Worm (Caenorhabditis elegans) whole organism, young adult: Measurements from ENCODE around the gene M106.8.

Source experiments
- B0019.2 ChIP-seq: fragments of 200-800 bp; sonication (Bioruptor generic); conservative IDR thresholded peaks from 2 replicates; pipeline ENCODE4 v1.3.6; 2022; ENCODE audit warnings: missing genetic modification reagents, missing genetic modification characterization, missing compliant biosample characterization
- B0035.1 ChIP-seq: sonication (generic microtip); optimal IDR thresholded peaks from 2 replicates; lab custom pipeline; 2016; ENCODE audit warnings: missing genetic modification characterization, mild to moderate bottlenecking, missing compliant biosample characterization, missing genotype, missing genetic modification reagents
- B0261.1 ChIP-seq: sonication (generic microtip); optimal IDR thresholded peaks from 2 replicates; lab custom pipeline; 2016; ENCODE audit warnings: mild to moderate bottlenecking, missing genetic modification characterization, moderate library complexity, missing compliant biosample characterization
- C06A6.2 ChIP-seq: fragments of 200-800 bp; sonication (Bioruptor generic); conservative IDR thresholded peaks from 2 replicates; pipeline ENCODE4 v1.3.6; 2022; ENCODE audit warnings: missing genetic modification characterization, missing compliant biosample characterization
- C17E4.6 ChIP-seq: fragments of 200-800 bp; sonication (Bioruptor generic); IDR thresholded peaks from 2 replicates; pipeline ENCODE4 v1.3.6; 2022; ENCODE audit warnings: missing genetic modification reagents, missing genetic modification characterization, missing compliant biosample characterization
- F22D6.2 ChIP-seq: sonication (generic microtip); optimal IDR thresholded peaks from 2 replicates; lab custom pipeline; 2016; ENCODE audit warnings: mild to moderate bottlenecking, missing genetic modification characterization, missing compliant biosample characterization
- F33H1.4 ChIP-seq: fragments of 200-800 bp; sonication (Bioruptor generic); IDR thresholded peaks from 2 replicates; pipeline ENCODE4 v1.3.6; 2022; ENCODE audit warnings: missing genetic modification reagents, missing genetic modification characterization, missing compliant biosample characterization
- T07F8.4 ChIP-seq: sonication (generic microtip); optimal IDR thresholded peaks from 2 replicates; lab custom pipeline; 2016; ENCODE audit warnings: mild to moderate bottlenecking, missing genetic modification characterization, moderate library complexity, missing compliant biosample characterization
- Y53F4B.3 ChIP-seq: fragments of 200-800 bp; sonication (Bioruptor generic); IDR thresholded peaks from 2 replicates; pipeline ENCODE4 v1.3.6; 2022; ENCODE audit warnings: missing genetic modification reagents, missing genetic modification characterization, missing compliant biosample characterization
- Y56A3A.18 ChIP-seq: fragments of 200-800 bp; sonication (Bioruptor generic); IDR thresholded peaks from 2 replicates; pipeline ENCODE4 v1.3.6; 2022; ENCODE audit warnings: missing genetic modification reagents, missing genetic modification characterization, missing compliant biosample characterization
- Y95B8A.8 ChIP-seq: fragments of 200-800 bp; sonication (Bioruptor generic); IDR thresholded peaks from 2 replicates; pipeline ENCODE4 v1.3.6; 2022; ENCODE audit warnings: missing genetic modification reagents, missing genetic modification characterization, missing compliant biosample characterization
- ZK185.1 ChIP-seq: sonication (generic microtip); optimal IDR thresholded peaks from 2 replicates; lab custom pipeline; 2016; ENCODE audit warnings: mild to moderate bottlenecking, missing genetic modification characterization, missing compliant biosample characterization; ENCODE audit not compliant: poor library complexity, severe bottlenecking
- akir-1 ChIP-seq: fragments of 200-800 bp; sonication (Bioruptor generic); optimal IDR thresholded peaks from 2 replicates; lab custom pipeline; 2018; ENCODE audit warnings: mild to moderate bottlenecking, missing genetic modification characterization, moderate library complexity, missing compliant biosample characterization
- ama-1 ChIP-seq, 3 experiments: fragments of 150-350 bp in 1 of 3; sonication (generic microtip) in 2 of 3; optimal IDR thresholded peaks; 2 replicates each; lab custom pipeline; 2014 to 2018; ENCODE audit warnings: missing biosample characterization in 2 of 3, missing genetic modification characterization in 2 of 3, missing genetic modification reagents in 2 of 3
- aptf-2 ChIP-seq: fragments of 200-800 bp; sonication (Bioruptor generic); conservative IDR thresholded peaks from 2 replicates; pipeline ENCODE4 v1.3.6; 2022; ENCODE audit warnings: missing genetic modification reagents, missing genetic modification characterization, missing compliant biosample characterization
- aptf-3 ChIP-seq: fragments of 200-800 bp; sonication (Bioruptor generic); IDR thresholded peaks from 2 replicates; pipeline ENCODE4 v1.3.6; 2022; ENCODE audit warnings: missing genetic modification characterization, missing compliant biosample characterization
- ceh-27 ChIP-seq: fragments of 200-800 bp; sonication (Bioruptor generic); optimal IDR thresholded peaks from 2 replicates; lab custom pipeline; 2018; ENCODE audit warnings: mild to moderate bottlenecking, missing genetic modification characterization, moderate library complexity, missing compliant biosample characterization
- ceh-40 ChIP-seq: fragments of 200-800 bp; sonication (Bioruptor generic); IDR thresholded peaks from 2 replicates; pipeline ENCODE4 v1.3.6; 2022; ENCODE audit warnings: missing genetic modification characterization, missing compliant biosample characterization
- ceh-58 ChIP-seq: fragments of 200-800 bp; sonication (Bioruptor generic); IDR thresholded peaks from 2 replicates; pipeline ENCODE4 v1.3.6; 2022; ENCODE audit warnings: missing genetic modification characterization, missing compliant biosample characterization
- chd-7 ChIP-seq: sonication (generic microtip); optimal IDR thresholded peaks from 2 replicates; lab custom pipeline; 2016; ENCODE audit warnings: mild to moderate bottlenecking, missing genetic modification characterization, moderate library complexity, missing compliant biosample characterization
- egl-18 ChIP-seq: fragments of 200-800 bp; sonication (Bioruptor generic); IDR thresholded peaks from 2 replicates; pipeline ENCODE4 v1.3.6; 2022; ENCODE audit warnings: missing genetic modification reagents, missing genetic modification characterization, missing compliant biosample characterization
- ets-4 ChIP-seq: fragments of 200-800 bp; sonication (Bioruptor generic); optimal IDR thresholded peaks from 2 replicates; lab custom pipeline; 2018; ENCODE audit warnings: mild to moderate bottlenecking, missing genetic modification characterization, missing compliant biosample characterization
- fkh-3 ChIP-seq: sonication (generic microtip); optimal IDR thresholded peaks from 2 replicates; lab custom pipeline; 2016; ENCODE audit warnings: mild to moderate bottlenecking, missing genetic modification characterization, missing compliant biosample characterization
- gei-17 ChIP-seq: fragments of 200-800 bp; sonication (Bioruptor generic); optimal IDR thresholded peaks from 2 replicates; lab custom pipeline; 2018; ENCODE audit warnings: mild to moderate bottlenecking, missing genetic modification characterization, missing compliant biosample characterization
- him-1 ChIP-seq: sonication (generic microtip); optimal IDR thresholded peaks from 2 replicates; lab custom pipeline; 2016; ENCODE audit warnings: missing genotype, missing genetic modification reagents, missing genetic modification characterization, missing compliant biosample characterization
- hmg-1.2 ChIP-seq: fragments of 200-800 bp; sonication (Bioruptor generic); IDR thresholded peaks from 2 replicates; pipeline ENCODE4 v1.3.6; 2022; ENCODE audit warnings: missing genetic modification reagents, missing genetic modification characterization, missing compliant biosample characterization
- hsf-1 ChIP-seq: fragments of 200-800 bp; sonication (Bioruptor generic); IDR thresholded peaks from 2 replicates; pipeline ENCODE4 v1.3.6; 2022; ENCODE audit warnings: missing genetic modification reagents, missing genetic modification characterization, missing compliant biosample characterization
- lag-1 ChIP-seq: fragments of 200-800 bp; sonication (Bioruptor generic); IDR thresholded peaks from 2 replicates; pipeline ENCODE4 v1.3.6; 2022; ENCODE audit warnings: missing genetic modification reagents, missing genetic modification characterization, missing compliant biosample characterization
- let-526 ChIP-seq: fragments of 200-800 bp; sonication (Bioruptor generic); IDR thresholded peaks from 2 replicates; pipeline ENCODE4 v1.3.6; 2022; ENCODE audit warnings: missing genetic modification reagents, missing genetic modification characterization, missing compliant biosample characterization
- mcd-1 ChIP-seq: fragments of 200-800 bp; sonication (Bioruptor generic); IDR thresholded peaks from 2 replicates; pipeline ENCODE4 v1.3.6; 2022; ENCODE audit warnings: missing genetic modification reagents, missing genetic modification characterization, missing compliant biosample characterization
- mel-28 ChIP-seq: sonication (generic microtip); optimal IDR thresholded peaks from 2 replicates; lab custom pipeline; 2016; ENCODE audit warnings: borderline replicate concordance, mild to moderate bottlenecking, missing genetic modification characterization, missing compliant biosample characterization
- nfyb-1 ChIP-seq: fragments of 200-800 bp; sonication (Bioruptor generic); IDR thresholded peaks from 2 replicates; pipeline ENCODE4 v1.3.6; 2022; ENCODE audit warnings: missing genetic modification reagents, missing genetic modification characterization, missing compliant biosample characterization
- nhr-27 ChIP-seq: fragments of 200-800 bp; sonication (Bioruptor generic); optimal IDR thresholded peaks from 2 replicates; lab custom pipeline; 2018; ENCODE audit warnings: mild to moderate bottlenecking, missing genetic modification characterization, moderate library complexity, missing compliant biosample characterization
- pbrm-1 ChIP-seq: fragments of 200-800 bp; sonication (Bioruptor generic); IDR thresholded peaks from 2 replicates; pipeline ENCODE4 v1.3.6; 2022; ENCODE audit warnings: missing genetic modification reagents, missing genetic modification characterization, missing compliant biosample characterization
- pha-4 ChIP-seq: fragments of 150-350 bp; sonication (generic microtip); optimal IDR thresholded peaks from 2 replicates; lab custom pipeline; 2014; ENCODE audit warnings: missing biosample characterization, missing genetic modification reagents, missing genetic modification characterization
- rcor-1 ChIP-seq: fragments of 200-800 bp; sonication (Bioruptor generic); IDR thresholded peaks from 2 replicates; pipeline ENCODE4 v1.3.6; 2022; ENCODE audit warnings: missing genetic modification reagents, missing genetic modification characterization, missing compliant biosample characterization
- repo-1 ChIP-seq: sonication (generic microtip); optimal IDR thresholded peaks from 2 replicates; lab custom pipeline; 2017; ENCODE audit warnings: mild to moderate bottlenecking, missing genetic modification characterization, missing compliant biosample characterization
- snpc-3.4 ChIP-seq: sonication (generic microtip); optimal IDR thresholded peaks from 2 replicates; lab custom pipeline; 2017; ENCODE audit warnings: missing genetic modification characterization, mild to moderate bottlenecking, missing compliant biosample characterization, antibody characterized with exemption, moderate library complexity, missing genotype, missing genetic modification reagents
- snpc-4 ChIP-seq, 5 experiments: fragments of 150-350 bp in 1 of 5; sonication (generic microtip) in 4 of 5; optimal IDR thresholded peaks; 2 replicates each; lab custom pipeline; 2014 to 2018; ENCODE audit warnings: missing genetic modification characterization in 5 of 5, missing biosample characterization in 3 of 5, antibody characterized with exemption in 2 of 5, mild to moderate bottlenecking in 2 of 5, missing compliant biosample characterization in 2 of 5, missing genotype in 2 of 5, moderate library complexity in 2 of 5, missing genetic modification reagents in 1 of 5
- tbp1 ChIP-seq: fragments of 200-800 bp; sonication (Bioruptor generic); optimal IDR thresholded peaks from 2 replicates; lab custom pipeline; 2018; ENCODE audit warnings: mild to moderate bottlenecking, missing genetic modification characterization, missing compliant biosample characterization
- tbx-9 ChIP-seq: sonication (generic microtip); optimal IDR thresholded peaks from 2 replicates; lab custom pipeline; 2016; ENCODE audit warnings: borderline replicate concordance, missing genetic modification characterization, inconsistent platforms, missing compliant biosample characterization
- unc-62 ChIP-seq: fragments of 150-350 bp; optimal IDR thresholded peaks from 2 replicates; lab custom pipeline; 2014; ENCODE audit warnings: missing biosample characterization, missing genetic modification reagents, missing genetic modification characterization
- zfh-2 ChIP-seq: fragments of 200-800 bp; sonication (Bioruptor generic); conservative IDR thresholded peaks from 2 replicates; pipeline ENCODE4 v1.3.6; 2022; ENCODE audit warnings: missing genetic modification reagents, missing genetic modification characterization, missing compliant biosample characterization
- zim-3 ChIP-seq: sonication (generic microtip); optimal IDR thresholded peaks from 2 replicates; lab custom pipeline; 2017; ENCODE audit warnings: mild to moderate bottlenecking, missing genetic modification characterization, moderate library complexity, missing compliant biosample characterization
- ztf-22 ChIP-seq: fragments of 200-800 bp; sonication (Bioruptor generic); optimal IDR thresholded peaks from 2 replicates; lab custom pipeline; 2018; ENCODE audit warnings: mild to moderate bottlenecking, missing genetic modification characterization, moderate library complexity, missing compliant biosample characterization
- ztf-28 ChIP-seq: fragments of 200-800 bp; sonication (Bioruptor generic); IDR thresholded peaks from 2 replicates; pipeline ENCODE4 v1.3.6; 2022; ENCODE audit warnings: missing genetic modification reagents, missing genetic modification characterization, missing compliant biosample characterization

M106.8 gene

ce11 chrII:10870698-10871097 lies 27.3 kb upstream of the M106.8 start (continued):
- TF ChIP-seq snpc-4 (GFP tag; optimal IDR thresholded peaks at IDR 0.05; lab: Kevin White, UChicago): peak; percentile 25
- no peak for TF ChIP-seq snpc-4 (tag; optimal IDR thresholded peaks at IDR 0.05; lab: Kevin White, UChicago)
- no peak for TF ChIP-seq mel-28 (tag; lab: Kevin White, UChicago)
- no peak for TF ChIP-seq aptf-3 (GFP tag; lab: Robert Waterston, UW)
- TF ChIP-seq F33H1.4 (GFP tag; lab: Robert Waterston, UW): peak; percentile 42
- TF ChIP-seq hsf-1 (GFP tag; lab: Robert Waterston, UW): no peak
- no peak for TF ChIP-seq mcd-1 (GFP tag; lab: Robert Waterston, UW)
- TF ChIP-seq hmg-1.2: peak; percentile 5; the same call in 1 of the 2 replicates
- no peak for TF ChIP-seq nhr-27 (tag; lab: Kevin White, UChicago)
- no peak for TF ChIP-seq akir-1 (GFP tag; lab: Kevin White, UChicago)
- no peak for TF ChIP-seq chd-7
- no peak for TF ChIP-seq fkh-3 (tag; lab: Kevin White, UChicago)
- no peak for TF ChIP-seq zfh-2
- TF ChIP-seq ceh-58 (GFP tag; lab: Robert Waterston, UW): peak; percentile 81; the same call in 1 of the 2 replicates
- TF ChIP-seq ztf-28: no peak
- TF ChIP-seq gei-17: no peak
- no peak for TF ChIP-seq egl-18 (GFP tag; lab: Robert Waterston, UW)
- TF ChIP-seq unc-62 (GFP tag; lab: Kevin White, UChicago): no peak
- TF ChIP-seq ceh-40 (GFP tag; lab: Robert Waterston, UW): no peak
- no peak for TF ChIP-seq B0261.1 (tag; lab: Kevin White, UChicago)
- peak; percentile 6 for TF ChIP-seq B0035.1 (tag; lab: Kevin White, UChicago)
- TF ChIP-seq zim-3 (tag; lab: Kevin White, UChicago): no peak
- no peak for TF ChIP-seq aptf-2
- no peak for TF ChIP-seq F22D6.2 (tag; lab: Kevin White, UChicago)
- TF ChIP-seq him-1 (tag; lab: Kevin White, UChicago): no peak
- TF ChIP-seq let-526 (GFP tag; lab: Robert Waterston, UW): no peak
- peak; percentile 13; the same call in 1 of the 2 replicates for TF ChIP-seq Y95B8A.8 (GFP tag; lab: Robert Waterston, UW)
- TF ChIP-seq ets-4 (GFP tag; lab: Kevin White, UChicago): no peak
- no peak for TF ChIP-seq pbrm-1
- TF ChIP-seq tbx-9 (tag; lab: Kevin White, UChicago): no peak
- no peak for TF ChIP-seq lag-1 (GFP tag; lab: Robert Waterston, UW)
- no peak for TF ChIP-seq C17E4.6 (GFP tag; lab: Robert Waterston, UW)
- no peak for TF ChIP-seq C06A6.2 (GFP tag; lab: Robert Waterston, UW)
- TF ChIP-seq T07F8.4 (tag; lab: Kevin White, UChicago): no peak
- TF ChIP-seq, all 124 proteins: peak for 13

DNA sequence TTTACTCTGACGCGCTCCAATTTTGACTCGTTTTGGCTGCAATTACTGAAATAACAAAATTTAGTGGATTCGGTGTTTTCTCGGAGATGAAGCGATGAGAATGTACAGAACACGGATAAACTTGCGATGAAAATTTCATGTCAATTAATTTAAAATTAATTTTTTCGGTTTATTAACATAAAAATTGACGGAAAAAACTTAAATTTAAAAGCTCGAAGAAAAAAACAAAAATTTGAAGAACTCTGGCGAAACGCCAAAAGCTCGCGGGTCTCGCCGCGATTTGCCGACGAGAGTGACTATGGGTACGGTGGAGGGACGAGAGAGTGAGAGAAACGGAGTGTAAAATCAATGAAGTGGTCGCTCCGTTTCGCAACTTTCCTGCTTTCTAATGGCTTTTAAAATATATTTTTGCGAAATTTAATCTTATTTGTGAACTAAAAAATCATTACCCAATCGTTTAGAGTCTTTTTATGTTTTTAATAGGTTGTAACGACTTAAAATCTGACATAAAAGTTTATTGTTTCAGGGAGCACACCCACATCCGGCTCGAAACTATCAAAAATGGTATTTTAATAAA lies 25.3 kb upstream of the M106.8 start, which contains the start of the genes gmps-1 and cap-2:
Gene gmps-1 (minus strand): TSS at position 51 of the 577 bp plus-strand sequence.
Gene cap-2 (plus strand): TSS at position 527 of the 577 bp plus-strand sequence.
- TF ChIP-seq ZK185.1 (tag; lab: Kevin White, UChicago) (peak; percentile 94), snpc-3.4 (tag; lab: Kevin White, UChicago) (peak; percentile 80), B0261.1 (tag; lab: Kevin White, UChicago) (peak; percentile 26), nfyb-1 (peak; percentile 98), gei-17 (peak; percentile 87), tbp1 (GFP tag; lab: Kevin White, UChicago) (peak; percentile 74), F33H1.4 (GFP tag; lab: Robert Waterston, UW) (peak; percentile 100), B0019.2 (GFP tag; lab: Robert Waterston, UW) (peak; percentile 65), hmg-1.2 (peak; percentile 88), mel-28 (tag; lab: Kevin White, UChicago) (peak; percentile 43), rcor-1 (peak; percentile 95), pha-4 (tag; lab: Kevin White, UChicago) (peak; percentile 71), ama-1 (optimal IDR thresholded peaks at IDR 0.05; lab: Kevin White, UChicago) (no peak), ama-1 (GFP tag; optimal IDR thresholded peaks at IDR 0.05; lab: Kevin White, UChicago) (peak in 1 of 2 experiments; percentile 62), Y56A3A.18 (GFP tag; lab: Robert Waterston, UW) (peak; percentile 97), repo-1 (peak; percentile 95), Y53F4B.3 (GFP tag; lab: Robert Waterston, UW) (0 out of 2 replicates have a peak, but pooled peaks have one; percentile 14), ztf-22 (GFP tag; lab: Kevin White, UChicago) (no peak), T07F8.4 (tag; lab: Kevin White, UChicago) (peak; percentile 62), ceh-27 (GFP tag; lab: Kevin White, UChicago) (peak; percentile 91)
